Fruit fly (Drosophila melanogaster) whole organism, embryonic: Measurements from ENCODE around the gene sit.
A peak's percentile ranks its signal among the peaks of the same experiment; 100 is the strongest.

Experiments
- Atf-2 ChIP-seq: fragments of 200-800 bp; sonication (Bioruptor generic); optimal IDR thresholded peaks from 2 replicates; lab custom pipeline; 2016; ENCODE audit warnings: missing biosample characterization, missing genetic modification characterization
- BtbVII ChIP-seq: fragments of 200-800 bp; sonication (Bioruptor generic); optimal IDR thresholded peaks from 3 replicates; lab custom pipeline; 2017; ENCODE audit warnings: missing biosample characterization, mild to moderate bottlenecking, missing genetic modification characterization
- CG10267 ChIP-seq: fragments of 200-800 bp; sonication (Bioruptor generic); optimal IDR thresholded peaks from 2 replicates; lab custom pipeline; 2018; ENCODE audit warnings: missing biosample characterization, mild to moderate bottlenecking, missing genetic modification characterization, moderate library complexity
- CG10543 ChIP-seq: fragments of 200-800 bp; sonication (Bioruptor generic); optimal IDR thresholded peaks from 3 replicates; lab custom pipeline; 2017; ENCODE audit warnings: missing biosample characterization, mild to moderate bottlenecking, missing genetic modification characterization, moderate library complexity
- CG11723 ChIP-seq: fragments of 200-800 bp; sonication (Bioruptor generic); optimal IDR thresholded peaks from 2 replicates; lab custom pipeline; 2017; ENCODE audit warnings: missing biosample characterization, mild to moderate bottlenecking, missing genetic modification characterization
- CG12744 ChIP-seq: fragments of 200-800 bp; sonication (Bioruptor generic); optimal IDR thresholded peaks from 2 replicates; lab custom pipeline; 2016; ENCODE audit warnings: missing biosample characterization, missing genetic modification characterization
- CG15011 ChIP-seq: fragments of 200-800 bp; sonication (Bioruptor generic); optimal IDR thresholded peaks from 3 replicates; lab custom pipeline; 2018; ENCODE audit warnings: missing biosample characterization, mild to moderate bottlenecking, missing genetic modification characterization
- CG1529 ChIP-seq: fragments of 200-800 bp; sonication (Bioruptor generic); optimal IDR thresholded peaks from 3 replicates; lab custom pipeline; 2018; ENCODE audit warnings: missing biosample characterization, missing genetic modification characterization
- CG17385 ChIP-seq: fragments of 200-800 bp; sonication (Bioruptor generic); optimal IDR thresholded peaks from 3 replicates; lab custom pipeline; 2018; ENCODE audit warnings: missing biosample characterization, mild to moderate bottlenecking, missing genetic modification characterization
- CG17912 ChIP-seq: fragments of 200-800 bp; sonication (Bioruptor generic); optimal IDR thresholded peaks from 2 replicates; lab custom pipeline; 2018; ENCODE audit warnings: missing biosample characterization, mild to moderate bottlenecking, missing genetic modification characterization
- CG31224 ChIP-seq: fragments of 200-800 bp; sonication (Bioruptor generic); IDR thresholded peaks from 2 replicates; pipeline ENCODE4 v1.3.6; 2022; ENCODE audit warnings: missing biosample characterization, missing genetic modification characterization
- CG32772 ChIP-seq: fragments of 200-800 bp; sonication (Bioruptor generic); IDR thresholded peaks from 2 replicates; pipeline ENCODE4 v1.3.6; 2022; ENCODE audit warnings: missing biosample characterization, missing genetic modification characterization
- CG3281 ChIP-seq: fragments of 200-800 bp; sonication (Bioruptor generic); optimal IDR thresholded peaks from 3 replicates; lab custom pipeline; 2017; ENCODE audit warnings: missing biosample characterization, mild to moderate bottlenecking, missing genetic modification characterization
- CG33557 ChIP-seq: fragments of 200-800 bp; sonication (Bioruptor generic); optimal IDR thresholded peaks from 2 replicates; lab custom pipeline; 2019; ENCODE audit warnings: missing biosample characterization, mild to moderate bottlenecking, missing genetic modification characterization, moderate library complexity
- CG34376 ChIP-seq: fragments of 200-800 bp; sonication (Bioruptor generic); optimal IDR thresholded peaks from 2 replicates; lab custom pipeline; 2018; ENCODE audit warnings: missing biosample characterization, mild to moderate bottlenecking, missing genetic modification characterization
- CG4707 ChIP-seq: fragments of 200-800 bp; sonication (Bioruptor generic); optimal IDR thresholded peaks from 2 replicates; lab custom pipeline; 2018; ENCODE audit warnings: missing biosample characterization, mild to moderate bottlenecking, missing genetic modification characterization, moderate library complexity
- CG5180 ChIP-seq: fragments of 200-800 bp; sonication (Bioruptor generic); optimal IDR thresholded peaks from 3 replicates; lab custom pipeline; 2017; ENCODE audit warnings: missing biosample characterization, missing genetic modification characterization, mild to moderate bottlenecking, moderate library complexity, missing genetic modification reagents
- CG6175 ChIP-seq: fragments of 200-800 bp; sonication (Bioruptor generic); IDR thresholded peaks from 3 replicates; pipeline ENCODE4 v1.3.6; 2022; ENCODE audit warnings: missing biosample characterization, missing genetic modification characterization
- CG6689 ChIP-seq: fragments of 200-800 bp; sonication (Bioruptor generic); IDR thresholded peaks from 2 replicates; pipeline ENCODE4 v1.3.6; 2022; ENCODE audit warnings: missing biosample characterization, missing genetic modification characterization
- CG6854 ChIP-seq: fragments of 200-800 bp; sonication (Bioruptor generic); optimal IDR thresholded peaks from 3 replicates; lab custom pipeline; 2017; ENCODE audit warnings: missing biosample characterization, mild to moderate bottlenecking, missing genetic modification characterization
- CG7372 ChIP-seq: fragments of 200-800 bp; sonication (Bioruptor generic); IDR thresholded peaks from 2 replicates; pipeline ENCODE4 v1.3.6; 2022; ENCODE audit warnings: missing biosample characterization, missing genetic modification characterization
- CG7839 ChIP-seq: fragments of 200-800 bp; sonication (Bioruptor generic); optimal IDR thresholded peaks from 3 replicates; lab custom pipeline; 2018; ENCODE audit warnings: missing biosample characterization, mild to moderate bottlenecking, missing genetic modification characterization, moderate library complexity
- CG8290 ChIP-seq, 3 experiments: fragments of 200-800 bp; sonication (Bioruptor generic); optimal IDR thresholded peaks; 2 replicates each; lab custom pipeline; 2016 to 2019; ENCODE audit warnings: missing biosample characterization in 3 of 3, missing genetic modification characterization in 3 of 3, mild to moderate bottlenecking in 2 of 3, moderate library complexity in 1 of 3
- CG8359 ChIP-seq: fragments of 200-800 bp; sonication (Bioruptor generic); optimal IDR thresholded peaks from 2 replicates; lab custom pipeline; 2017; ENCODE audit warnings: missing biosample characterization, mild to moderate bottlenecking, missing genetic modification characterization, borderline replicate concordance
- CG9932 ChIP-seq: fragments of 200-800 bp; sonication (Bioruptor generic); IDR thresholded peaks from 2 replicates; pipeline ENCODE4 v1.3.6; 2022; ENCODE audit warnings: missing biosample characterization, missing genetic modification characterization
- Camta ChIP-seq: fragments of 200-800 bp; sonication (Bioruptor generic); optimal IDR thresholded peaks from 2 replicates; lab custom pipeline; 2016; ENCODE audit warnings: missing biosample characterization, missing genetic modification characterization
- Drgx ChIP-seq: fragments of 200-800 bp; sonication (Bioruptor generic); IDR thresholded peaks from 2 replicates; pipeline ENCODE4 v1.3.6; 2022; ENCODE audit warnings: missing biosample characterization, missing genetic modification characterization
- Ets65A ChIP-seq: fragments of 200-800 bp; sonication (Bioruptor generic); peaks from one replicate; lab custom pipeline; 2016; ENCODE audit warnings: missing biosample characterization, missing genetic modification characterization
- Fer3 ChIP-seq: fragments of 200-800 bp; sonication (Bioruptor generic); optimal IDR thresholded peaks from 2 replicates; lab custom pipeline; 2018; ENCODE audit warnings: missing biosample characterization, mild to moderate bottlenecking, missing genetic modification characterization, moderate library complexity
- Med ChIP-seq: fragments of 200-800 bp; sonication (Bioruptor generic); peaks from one replicate; lab custom pipeline; 2016; ENCODE audit warnings: missing biosample characterization, missing genetic modification characterization, mild to moderate bottlenecking, inconsistent platforms, moderate library complexity
- NC2β ChIP-seq: fragments of 200-800 bp; sonication (Bioruptor generic); optimal IDR thresholded peaks from 2 replicates; lab custom pipeline; 2016; ENCODE audit warnings: missing biosample characterization, missing genetic modification characterization
- Pdp1 ChIP-seq, 2 experiments: fragments of 200-800 bp; sonication (Bioruptor generic); optimal IDR thresholded peaks; 3 replicates each; lab custom pipeline; 2016; ENCODE audit warnings: missing biosample characterization in 2 of 2, missing genetic modification characterization in 2 of 2, mild to moderate bottlenecking in 1 of 2, moderate library complexity in 1 of 2
- YL-1 ChIP-seq: fragments of 200-800 bp; sonication (Bioruptor generic); optimal IDR thresholded peaks from 3 replicates; lab custom pipeline; 2017; ENCODE audit warnings: missing biosample characterization, mild to moderate bottlenecking, missing genetic modification characterization
- ash1 ChIP-seq: fragments of 200-800 bp; sonication (Bioruptor generic); optimal IDR thresholded peaks from 2 replicates; lab custom pipeline; 2018; ENCODE audit warnings: missing biosample characterization, mild to moderate bottlenecking, missing genetic modification characterization
- bsh ChIP-seq, 2 experiments: fragments of 200-800 bp; sonication (Bioruptor generic); optimal IDR thresholded peaks; 2 replicates each; lab custom pipeline; 2017 to 2018; ENCODE audit warnings: mild to moderate bottlenecking in 2 of 2, missing biosample characterization in 2 of 2, missing genetic modification characterization in 2 of 2, moderate library complexity in 1 of 2
- disco-r ChIP-seq: fragments of 200-800 bp; sonication (Bioruptor generic); optimal IDR thresholded peaks from 2 replicates; lab custom pipeline; 2016; ENCODE audit warnings: missing biosample characterization, missing genetic modification characterization
- dysf ChIP-seq: fragments of 200-800 bp; sonication (Bioruptor generic); IDR thresholded peaks from 3 replicates; pipeline ENCODE4 v1.3.6; 2022; ENCODE audit warnings: missing biosample characterization, missing genetic modification characterization
- fu2 ChIP-seq: fragments of 200-800 bp; sonication (Bioruptor generic); optimal IDR thresholded peaks from 2 replicates; lab custom pipeline; 2016; ENCODE audit warnings: missing biosample characterization, missing genetic modification characterization
- grau ChIP-seq: fragments of 200-800 bp; optimal IDR thresholded peaks from 3 replicates; lab custom pipeline; 2019; ENCODE audit warnings: missing biosample characterization, mild to moderate bottlenecking, missing genetic modification characterization, moderate library complexity
- h ChIP-seq: fragments of >200 bp; optimal IDR thresholded peaks from 2 replicates; lab custom pipeline; 2017
- jigr1 ChIP-seq: fragments of 200-800 bp; sonication (Bioruptor generic); IDR thresholded peaks from 3 replicates; pipeline ENCODE4 v1.3.6; 2022; ENCODE audit warnings: missing biosample characterization, missing genetic modification characterization
- kay ChIP-seq: fragments of 200-800 bp; sonication (Bioruptor generic); optimal IDR thresholded peaks from 2 replicates; lab custom pipeline; 2016; ENCODE audit warnings: missing biosample characterization, missing genetic modification characterization
- ken ChIP-seq: fragments of 200-800 bp; sonication (Bioruptor generic); IDR thresholded peaks from 3 replicates; pipeline ENCODE4 v1.3.6; 2022; ENCODE audit warnings: missing biosample characterization, missing genetic modification characterization
- oc ChIP-seq: fragments of 200-800 bp; sonication (Bioruptor generic); optimal IDR thresholded peaks from 2 replicates; lab custom pipeline; 2018; ENCODE audit warnings: missing biosample characterization, mild to moderate bottlenecking, missing genetic modification characterization, moderate library complexity
- odd ChIP-seq: fragments of 200-800 bp; sonication (Bioruptor generic); optimal IDR thresholded peaks from 2 replicates; lab custom pipeline; 2017; ENCODE audit warnings: missing biosample characterization, mild to moderate bottlenecking, missing genetic modification characterization
- pfk ChIP-seq: fragments of 200-800 bp; sonication (Bioruptor generic); optimal IDR thresholded peaks from 2 replicates; lab custom pipeline; 2018; ENCODE audit warnings: missing biosample characterization, mild to moderate bottlenecking, missing genetic modification characterization, moderate library complexity
- salm ChIP-seq: fragments of 200-800 bp; sonication (Bioruptor generic); optimal IDR thresholded peaks from 2 replicates; lab custom pipeline; 2018; ENCODE audit warnings: missing biosample characterization, mild to moderate bottlenecking, missing genetic modification characterization
- sens ChIP-seq: fragments of 200-800 bp; sonication (Bioruptor generic); peaks from one replicate; lab custom pipeline; 2016; ENCODE audit warnings: missing biosample characterization, missing genetic modification characterization
- zen ChIP-seq: fragments of 200-800 bp; sonication (Bioruptor generic); optimal IDR thresholded peaks from 3 replicates; lab custom pipeline; 2018; ENCODE audit warnings: missing biosample characterization, mild to moderate bottlenecking, missing genetic modification characterization, moderate library complexity

Gene sit

DNA sequence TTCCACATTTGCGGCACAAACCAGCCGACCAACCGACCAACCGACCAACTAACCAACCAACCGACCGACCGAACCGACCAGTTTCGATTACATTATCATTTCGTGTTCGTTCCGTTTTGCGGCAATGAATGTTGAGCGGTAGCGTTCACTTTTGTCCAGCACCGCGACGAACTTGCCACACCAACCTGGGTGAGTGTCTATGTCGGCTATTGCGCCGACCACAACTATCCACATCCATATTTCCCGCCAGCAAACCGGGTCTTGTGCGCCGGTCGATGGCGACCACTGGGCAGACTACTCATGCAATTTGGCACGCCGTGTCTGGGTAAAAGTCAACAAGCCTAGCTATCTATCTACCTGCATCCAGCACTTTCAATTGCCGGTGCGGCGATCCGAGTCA lies 14.6 kb upstream of the sit start:
- TF ChIP-seq fu2 (no peak), CG5180 (GFP tag; lab: Kevin White, UChicago) (peak; percentile 73), CG6175 (peak; percentile 55; the same call in 1 of the 3 replicates), jigr1 (no peak), CG31224 (no peak), CG32772 (GFP tag; lab: Robert Waterston, UW) (no peak), CG7372 (GFP tag; lab: Robert Waterston, UW) (no peak), Med (GFP tag; lab: Kevin White, UChicago) (no peak), CG34376 (GFP tag; lab: Kevin White, UChicago) (no peak), CG15011 (GFP tag; lab: Kevin White, UChicago) (no peak)

DNA sequence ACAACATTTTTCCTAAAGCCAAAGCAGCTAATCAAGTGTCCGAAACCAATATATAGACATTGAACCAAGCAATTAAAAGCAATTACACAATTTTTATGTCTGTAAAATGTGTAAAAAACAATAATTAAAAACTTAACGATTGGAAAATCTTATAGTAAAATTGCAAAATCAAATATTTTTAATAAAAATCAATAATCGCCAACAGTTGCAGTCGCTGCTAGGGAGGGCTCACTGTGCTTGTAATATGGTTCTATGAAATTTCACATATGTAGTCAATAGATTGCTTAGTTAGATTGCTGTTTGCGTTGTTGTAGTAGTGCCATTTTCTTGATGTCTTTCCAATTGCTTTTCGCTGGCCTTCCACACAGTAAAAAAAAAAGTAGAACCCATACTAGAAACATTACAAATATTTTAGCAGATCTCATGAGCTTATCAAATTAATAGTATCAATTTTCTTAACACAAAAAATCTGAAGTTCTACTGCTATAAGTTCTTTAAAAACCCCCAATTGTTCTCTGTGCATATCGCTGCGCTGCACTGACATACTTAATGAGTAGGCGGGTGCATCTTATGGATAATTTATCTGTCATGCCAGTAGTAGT lies 13.8 kb upstream of the sit start:
- TF ChIP-seq Ets65A = peak; percentile 25
- TF ChIP-seq CG6689 (GFP tag; lab: Robert Waterston, UW) = no peak
- peak in 1 of 2 experiments; percentile 13 for TF ChIP-seq Pdp1 (GFP tag; optimal IDR thresholded peaks at IDR 0.05; lab: Kevin White, UChicago)
- TF ChIP-seq salm (tag; lab: Kevin White, UChicago) = no peak
- TF ChIP-seq CG12744 = no peak
- TF ChIP-seq disco-r = no peak
- no peak for TF ChIP-seq Camta
- no peak for TF ChIP-seq ash1
- no peak for TF ChIP-seq YL-1 (GFP tag; lab: Kevin White, UChicago)
- peak; percentile 6 for TF ChIP-seq Med (GFP tag; lab: Kevin White, UChicago)
- TF ChIP-seq CG7839 (tag; lab: Kevin White, UChicago) = no peak
- TF ChIP-seq sens = peak; percentile 59
- TF ChIP-seq grau = peak; percentile 26
- no peak for TF ChIP-seq pfk
- no peak for TF ChIP-seq dysf (GFP tag; lab: Robert Waterston, UW)
- no peak for TF ChIP-seq kay (GFP tag; lab: Kevin White, UChicago)
- peak; percentile 34; the same call in 1 of the 2 replicates for TF ChIP-seq Drgx (GFP tag; lab: Robert Waterston, UW)
- no peak for TF ChIP-seq CG6854 (GFP tag; lab: Kevin White, UChicago)

DNA sequence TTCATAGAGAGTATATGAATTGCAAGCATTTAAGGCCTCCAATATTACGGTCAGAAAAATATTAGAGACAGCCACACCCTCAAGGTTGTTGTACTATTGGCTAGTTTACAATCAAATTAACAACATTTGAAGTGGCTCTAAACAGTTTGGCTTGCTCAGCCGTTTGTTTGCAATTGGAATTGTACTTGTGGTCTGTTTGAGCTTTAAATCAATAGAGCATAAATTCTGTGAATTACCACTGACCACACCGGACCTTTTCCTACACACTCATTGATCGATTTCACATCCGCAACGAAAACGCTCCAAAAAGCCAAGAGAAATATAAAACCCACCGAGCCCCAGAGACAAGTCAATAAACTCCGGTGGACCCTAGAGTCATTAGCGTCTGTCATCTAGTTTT lies 11.2 kb upstream of the sit start:
- TF ChIP-seq CG8290 (GFP tag; optimal IDR thresholded peaks at IDR 0.05; lab: Kevin White, UChicago) (no peak), CG8290 (tag; optimal IDR thresholded peaks at IDR 0.05; lab: Kevin White, UChicago) (peak in 1 of 2 experiments; percentile 25), CG4707 (peak; percentile 25), CG1529 (peak; percentile 34), CG10267 (tag; lab: Kevin White, UChicago) (no peak), disco-r (no peak), CG11723 (GFP tag; lab: Kevin White, UChicago) (peak; percentile 18), CG8359 (GFP tag; lab: Kevin White, UChicago) (no peak), CG17912 (GFP tag; lab: Kevin White, UChicago) (peak; percentile 20), CG17385 (GFP tag; lab: Kevin White, UChicago) (peak; percentile 38), h (lab: Kevin White, UChicago) (no peak), bsh (GFP tag; optimal IDR thresholded peaks at IDR 0.05; lab: Kevin White, UChicago) (peak in 1 of 2 experiments; percentile 2), CG3281 (GFP tag; lab: Kevin White, UChicago) (peak; percentile 0), CG10543 (GFP tag; lab: Kevin White, UChicago) (peak; percentile 24), Atf-2 (GFP tag; lab: Kevin White, UChicago) (no peak), CG9932 (GFP tag; lab: Robert Waterston, UW) (no peak), zen (tag; lab: Kevin White, UChicago) (no peak), NC2β (GFP tag; lab: Kevin White, UChicago) (no peak), BtbVII (GFP tag; lab: Kevin White, UChicago) (peak; percentile 36), odd (GFP tag; lab: Kevin White, UChicago) (peak; percentile 8), ken (GFP tag; lab: Robert Waterston, UW) (no peak), Fer3 (tag; lab: Kevin White, UChicago) (peak; percentile 2), oc (tag; lab: Kevin White, UChicago) (no peak), CG33557 (GFP tag; lab: Kevin White, UChicago) (peak; percentile 22)
